Worm (Caenorhabditis elegans): ENCODE results near the gene T07G12.4.

Gene T07G12.4

DNA sequence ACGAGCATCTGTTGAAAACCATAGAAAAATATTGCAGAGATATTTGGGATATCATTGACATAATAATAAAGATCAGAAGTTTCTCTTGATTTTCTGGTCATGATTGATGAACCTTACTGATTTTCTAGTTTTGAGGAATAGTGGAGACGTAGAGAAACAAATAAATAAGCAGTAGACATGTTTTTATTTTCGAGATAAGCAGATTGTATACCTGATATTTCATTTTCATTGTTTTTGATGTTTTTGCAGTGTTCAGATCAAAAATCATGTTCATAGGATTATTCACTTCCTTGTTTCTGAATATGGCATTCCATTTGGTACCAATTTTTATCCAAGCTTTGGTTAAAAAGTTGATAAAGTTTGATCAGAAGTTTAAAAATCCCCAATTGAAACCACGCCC is at the start of gene T07G12.4:
Gene T07G12.4 (minus strand): TSS at position 101 of the 400 bp plus-strand sequence.
- no peak for TF ChIP-seq nhr-19 (GFP tag; conservative IDR thresholded peaks at IDR 0.05)
- TF ChIP-seq lin-13 (GFP tag; optimal IDR thresholded peaks at IDR 0.05) = no peak
- no peak for TF ChIP-seq unc-30 (tag; optimal IDR thresholded peaks at IDR 0.05)
- TF ChIP-seq nhr-77 (tag; optimal IDR thresholded peaks at IDR 0.05) = no peak
- TF ChIP-seq sox-4 (tag; optimal IDR thresholded peaks at IDR 0.05) = no peak
- TF ChIP-seq egl-13 (tag; optimal IDR thresholded peaks at IDR 0.05) = no peak
- TF ChIP-seq lir-3 (tag; optimal IDR thresholded peaks at IDR 0.05; ENCODE audit: poor library complexity) = no peak
- no peak for TF ChIP-seq mdl-1 (tag; optimal IDR thresholded peaks at IDR 0.05)
- TF ChIP-seq F16B12.6 (tag; optimal IDR thresholded peaks at IDR 0.05) = no peak
- TF ChIP-seq C04F5.9 (tag; optimal IDR thresholded peaks at IDR 0.05) = no peak
- TF ChIP-seq unc-86 (tag; optimal IDR thresholded peaks at IDR 0.05) = no peak
- no peak for TF ChIP-seq unc-130 (tag; optimal IDR thresholded peaks at IDR 0.05)
- no peak for TF ChIP-seq pqm-1 (tag; optimal IDR thresholded peaks at IDR 0.05)
- no peak for TF ChIP-seq nhr-11 (tag; optimal IDR thresholded peaks at IDR 0.05)
- TF ChIP-seq nhr-28 (tag; optimal IDR thresholded peaks at IDR 0.05) = no peak
- TF ChIP-seq nhr-76 (tag; optimal IDR thresholded peaks at IDR 0.05) = no peak
- TF ChIP-seq fkh-8 (tag; optimal IDR thresholded peaks at IDR 0.05) = no peak
- no peak for TF ChIP-seq skn-1 (tag; optimal IDR thresholded peaks at IDR 0.05)
- TF ChIP-seq mef-2 (tag; optimal IDR thresholded peaks at IDR 0.05) = no peak

DNA sequence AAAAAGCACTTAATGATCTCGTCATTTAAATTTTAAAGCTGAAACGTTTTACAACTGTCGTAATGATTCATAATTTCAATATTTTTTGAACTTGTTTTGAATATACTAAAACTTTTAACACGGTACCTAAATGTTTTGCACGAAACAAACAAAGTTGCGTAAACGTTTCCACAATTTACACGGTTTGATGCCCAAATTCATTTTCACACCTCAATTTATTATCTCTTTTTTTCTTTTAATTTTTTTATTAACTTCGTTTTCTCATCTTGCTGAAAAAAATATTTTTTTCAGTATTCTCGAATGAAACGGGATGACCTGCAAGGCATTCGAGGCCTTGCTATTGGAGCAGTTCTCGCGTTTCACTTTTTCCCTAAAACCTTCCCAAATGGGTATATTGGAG is 45.8 kb upstream of the T07G12.4 start, which contains the start of gene oac-8:
Gene oac-8 (plus strand): TSS at position 301 of the 400 bp plus-strand sequence.
- no peak for TF ChIP-seq snpc-4 (tag; optimal IDR thresholded peaks at IDR 0.05)
- no peak for TF ChIP-seq unc-62 (GFP tag; optimal IDR thresholded peaks at IDR 0.05)
- no peak for TF ChIP-seq tlp-1 (tag; optimal IDR thresholded peaks at IDR 0.05)
- TF ChIP-seq pax-3 (tag; optimal IDR thresholded peaks at IDR 0.05) = no peak
- no peak for TF ChIP-seq lin-35 (GFP tag; optimal IDR thresholded peaks at IDR 0.05)
- TF ChIP-seq nhr-84 (tag; optimal IDR thresholded peaks at IDR 0.05) = no peak
- no peak for TF ChIP-seq lsy-2 (tag; optimal IDR thresholded peaks at IDR 0.05)
- no peak for TF ChIP-seq unc-30 (tag; optimal IDR thresholded peaks at IDR 0.05)
- no peak for TF ChIP-seq efl-3 (GFP tag; optimal IDR thresholded peaks at IDR 0.05)
- no peak for TF ChIP-seq vab-15 (tag; optimal IDR thresholded peaks at IDR 0.05)
- no peak for TF ChIP-seq unc-98 (GFP tag; IDR thresholded peaks at IDR 0.05)
- no peak for TF ChIP-seq ceh-88 (GFP tag; IDR thresholded peaks at IDR 0.05)
- no peak for TF ChIP-seq nhr-77 (tag; optimal IDR thresholded peaks at IDR 0.05)
- TF ChIP-seq xbp-1 (tag; optimal IDR thresholded peaks at IDR 0.05) = no peak
- no peak for TF ChIP-seq hpl-2 (GFP tag; optimal IDR thresholded peaks at IDR 0.05)
- TF ChIP-seq dsc-1 (tag; optimal IDR thresholded peaks at IDR 0.05) = no peak

DNA sequence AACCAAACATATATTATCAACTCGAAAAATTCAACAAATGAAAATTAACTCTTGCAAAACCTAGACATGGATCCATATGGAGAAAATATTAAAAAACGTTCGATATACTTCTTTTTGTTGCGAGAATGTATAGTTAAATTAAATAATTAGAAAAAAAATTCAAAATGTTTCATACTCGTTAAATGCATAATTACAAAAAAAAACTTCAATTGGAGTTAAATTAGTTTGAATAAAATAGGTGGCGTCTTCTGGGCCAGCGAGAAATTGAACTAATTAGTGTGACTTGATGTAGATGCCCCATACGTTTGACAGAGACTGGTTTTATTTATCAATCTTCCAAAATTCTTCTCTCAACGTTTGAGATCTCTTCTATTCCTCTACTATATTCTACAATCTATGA is 39.9 kb upstream of the T07G12.4 start, which contains the start of gene lgc-43:
Gene lgc-43 (plus strand): TSS at position 301 of the 400 bp plus-strand sequence.
- no peak for TF ChIP-seq nhr-28 (tag; optimal IDR thresholded peaks at IDR 0.05)
- TF ChIP-seq mdl-1 (tag; optimal IDR thresholded peaks at IDR 0.05) = no peak
- TF ChIP-seq sox-4 (tag; optimal IDR thresholded peaks at IDR 0.05) = no peak
- TF ChIP-seq aly-2 (tag; optimal IDR thresholded peaks at IDR 0.05) = no peak
- no peak for TF ChIP-seq unc-98 (GFP tag; IDR thresholded peaks at IDR 0.05)
- no peak for TF ChIP-seq nhr-77 (tag; optimal IDR thresholded peaks at IDR 0.05)
- no peak for TF ChIP-seq fos-1 (tag; optimal IDR thresholded peaks at IDR 0.05)
- no peak for TF ChIP-seq lin-15B (tag; optimal IDR thresholded peaks at IDR 0.05)
- TF ChIP-seq unc-62 (GFP tag; optimal IDR thresholded peaks at IDR 0.05) = no peak
- no peak for TF ChIP-seq snpc-4 (tag; optimal IDR thresholded peaks at IDR 0.05)
- no peak for TF ChIP-seq egl-13 (tag; optimal IDR thresholded peaks at IDR 0.05)
- no peak for TF ChIP-seq nhr-20 (tag; optimal IDR thresholded peaks at IDR 0.05)
- TF ChIP-seq sup-37 (GFP tag; optimal IDR thresholded peaks at IDR 0.05) = no peak

DNA sequence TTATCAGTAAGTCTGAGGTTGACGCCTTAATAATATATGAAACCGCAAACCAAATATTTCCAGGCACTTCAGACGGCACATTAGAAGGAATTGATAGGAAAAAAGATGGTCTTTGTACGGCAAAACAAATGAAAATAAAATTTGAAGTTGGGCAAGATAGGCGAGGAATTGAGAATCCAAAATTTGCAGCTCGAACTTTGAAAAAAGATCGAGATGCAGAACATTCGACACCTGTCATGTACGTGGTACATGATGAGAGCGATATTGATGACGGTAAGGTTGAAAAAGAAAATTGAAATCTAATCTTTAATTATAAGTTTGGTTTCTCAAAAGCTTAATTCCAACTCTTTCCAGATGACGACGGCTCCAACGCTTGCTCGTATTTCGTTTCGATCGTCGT is 39.1 kb upstream of the T07G12.4 start:
- TF ChIP-seq elt-2 (tag; optimal IDR thresholded peaks at IDR 0.05) = peak; percentile 45
- no peak for TF ChIP-seq unc-130 (tag; optimal IDR thresholded peaks at IDR 0.05)

Measured in whole organism, L1 larva.